Fruit fly (Drosophila melanogaster) whole organism, embryonic: Measurements from ENCODE around the gene Cdc42.

ENCODE experiments used
- Ada2b ChIP-seq: fragments of 200-800 bp; sonication (Bioruptor generic); IDR thresholded peaks from 2 replicates; pipeline ENCODE4 v1.3.6; 2022; ENCODE audit warnings: missing biosample characterization, missing genetic modification characterization
- CG10274 ChIP-seq: fragments of 200-800 bp; sonication (Bioruptor generic); optimal IDR thresholded peaks from 3 replicates; lab custom pipeline; 2017; ENCODE audit warnings: missing biosample characterization, mild to moderate bottlenecking, missing genetic modification characterization
- CG10979 ChIP-seq: fragments of 200-800 bp; sonication (Bioruptor generic); optimal IDR thresholded peaks from 2 replicates; lab custom pipeline; 2018; ENCODE audit warnings: missing biosample characterization, mild to moderate bottlenecking, missing genetic modification characterization, moderate library complexity
- CG12769 ChIP-seq: fragments of 200-800 bp; sonication (Bioruptor generic); optimal IDR thresholded peaks from 2 replicates; lab custom pipeline; 2019; ENCODE audit warnings: missing biosample characterization, mild to moderate bottlenecking, missing genetic modification characterization, moderate library complexity
- CG13775 ChIP-seq: fragments of 200-800 bp; sonication (Bioruptor generic); optimal IDR thresholded peaks from 3 replicates; lab custom pipeline; 2017; ENCODE audit warnings: missing biosample characterization, mild to moderate bottlenecking, missing genetic modification characterization
- CG14667 ChIP-seq: fragments of 200-800 bp; sonication (Bioruptor generic); IDR thresholded peaks from 2 replicates; pipeline ENCODE4 v1.3.6; 2022; ENCODE audit warnings: missing biosample characterization, missing genetic modification characterization
- CG15073 ChIP-seq: fragments of 200-800 bp; sonication (Bioruptor generic); optimal IDR thresholded peaks from 2 replicates; lab custom pipeline; 2016; ENCODE audit warnings: missing biosample characterization, missing genetic modification characterization
- CG17912 ChIP-seq: fragments of 200-800 bp; sonication (Bioruptor generic); optimal IDR thresholded peaks from 2 replicates; lab custom pipeline; 2018; ENCODE audit warnings: missing biosample characterization, mild to moderate bottlenecking, missing genetic modification characterization
- CG2120 ChIP-seq: fragments of 200-800 bp; sonication (Bioruptor generic); optimal IDR thresholded peaks from 3 replicates; lab custom pipeline; 2016; ENCODE audit warnings: missing biosample characterization, missing genetic modification characterization
- CG3726 ChIP-seq: fragments of 200-800 bp; sonication (Bioruptor generic); IDR thresholded peaks from 3 replicates; pipeline ENCODE4, ENCODE4 v1.3.6; 2022; ENCODE audit warnings: missing biosample characterization, missing genetic modification characterization
- CG3995 ChIP-seq: fragments of 200-800 bp; sonication (Bioruptor generic); optimal IDR thresholded peaks from 3 replicates; lab custom pipeline; 2016; ENCODE audit warnings: missing biosample characterization, missing genetic modification characterization
- CG4282 ChIP-seq: fragments of 200-800 bp; sonication (Bioruptor generic); optimal IDR thresholded peaks from 2 replicates; lab custom pipeline; 2016; ENCODE audit warnings: missing biosample characterization, missing genetic modification characterization
- CG6689 ChIP-seq: fragments of 200-800 bp; sonication (Bioruptor generic); IDR thresholded peaks from 2 replicates; pipeline ENCODE4 v1.3.6; 2022; ENCODE audit warnings: missing biosample characterization, missing genetic modification characterization
- CrebB ChIP-seq: fragments of 200-800 bp; sonication (Bioruptor generic); optimal IDR thresholded peaks from 3 replicates; lab custom pipeline; 2018; ENCODE audit warnings: missing biosample characterization, mild to moderate bottlenecking, missing genetic modification characterization
- Dip2 ChIP-seq: fragments of 200-800 bp; sonication (Bioruptor generic); IDR thresholded peaks from 2 replicates; pipeline ENCODE4 v1.3.6; 2022; ENCODE audit warnings: missing biosample characterization, missing genetic modification characterization
- Ets97D ChIP-seq: fragments of 200-800 bp; sonication (Bioruptor generic); optimal IDR thresholded peaks from 3 replicates; lab custom pipeline; 2016; ENCODE audit warnings: missing biosample characterization, missing genetic modification characterization
- H2.0 ChIP-seq: fragments of 200-800 bp; sonication (Bioruptor generic); IDR thresholded peaks from 2 replicates; pipeline ENCODE4 v1.3.6; 2022; ENCODE audit warnings: missing biosample characterization, missing genetic modification characterization
- HLH54F ChIP-seq: fragments of 200-800 bp; sonication (Bioruptor generic); optimal IDR thresholded peaks from 3 replicates; lab custom pipeline; 2016; ENCODE audit warnings: missing biosample characterization, missing genetic modification characterization
- Hand ChIP-seq: fragments of 200-800 bp; sonication (Bioruptor generic); optimal IDR thresholded peaks from 2 replicates; lab custom pipeline; 2017; ENCODE audit warnings: mild to moderate bottlenecking, missing biosample characterization, missing genetic modification reagents, missing genetic modification characterization
- Kr ChIP-seq: fragments of 200-800 bp; sonication (Bioruptor generic); optimal IDR thresholded peaks from 2 replicates; lab custom pipeline; 2017; ENCODE audit warnings: missing biosample characterization, mild to moderate bottlenecking, missing genetic modification characterization
- Mrtf ChIP-seq: fragments of 200-800 bp; sonication (Bioruptor generic); IDR thresholded peaks from 3 replicates; pipeline ENCODE4 v1.3.6; 2022; ENCODE audit warnings: missing biosample characterization, missing genetic modification characterization
- Scr ChIP-seq: fragments of 200-800 bp; sonication (Bioruptor generic); IDR thresholded peaks from 2 replicates; pipeline ENCODE4 v1.3.6; 2022; ENCODE audit warnings: missing biosample characterization, missing genetic modification characterization; ENCODE audit not compliant: partially characterized antibody
- Trl ChIP-seq, 3 experiments: fragments of >200 bp in 2 of 3; fragments of 200-800 bp in 1 of 3; sonication (Bioruptor generic) in 1 of 3; optimal IDR thresholded peaks; 2 replicates in 1 of 3; 3 replicates in 2 of 3; lab custom pipeline; 2016 to 2017; ENCODE audit warnings: missing biosample characterization in 1 of 3, missing genetic modification characterization in 1 of 3
- abd-A ChIP-seq: fragments of 200-800 bp; sonication (Bioruptor generic); optimal IDR thresholded peaks from 3 replicates; lab custom pipeline; 2019; ENCODE audit warnings: missing biosample characterization, mild to moderate bottlenecking, missing genetic modification characterization, moderate library complexity
- az2 ChIP-seq: fragments of 200-800 bp; sonication (Bioruptor generic); optimal IDR thresholded peaks from 3 replicates; lab custom pipeline; 2016; ENCODE audit warnings: missing biosample characterization, missing genetic modification characterization
- dan ChIP-seq: fragments of 200-800 bp; sonication (Bioruptor generic); IDR thresholded peaks from 2 replicates; pipeline ENCODE4 v1.3.6; 2022; ENCODE audit warnings: missing biosample characterization, missing genetic modification characterization
- dmrt99B ChIP-seq: fragments of 200-800 bp; sonication (Bioruptor generic); optimal IDR thresholded peaks from 2 replicates; lab custom pipeline; 2018; ENCODE audit warnings: missing biosample characterization, mild to moderate bottlenecking, missing genetic modification characterization, moderate library complexity
- fd96Cb ChIP-seq: fragments of 200-800 bp; sonication (Bioruptor generic); optimal IDR thresholded peaks from 2 replicates; lab custom pipeline; 2018; ENCODE audit warnings: missing biosample characterization, mild to moderate bottlenecking, missing genetic modification characterization, moderate library complexity
- gcm2 ChIP-seq: fragments of 200-800 bp; sonication (Bioruptor generic); optimal IDR thresholded peaks from 2 replicates; lab custom pipeline; 2016; ENCODE audit warnings: missing biosample characterization, missing genetic modification characterization
- grau ChIP-seq: fragments of 200-800 bp; optimal IDR thresholded peaks from 3 replicates; lab custom pipeline; 2019; ENCODE audit warnings: missing biosample characterization, mild to moderate bottlenecking, missing genetic modification characterization, moderate library complexity
- ham ChIP-seq: fragments of 200-800 bp; sonication (Bioruptor generic); IDR thresholded peaks from 2 replicates; pipeline ENCODE4 v1.3.6; 2022; ENCODE audit warnings: missing biosample characterization, missing genetic modification characterization
- odd ChIP-seq: fragments of 200-800 bp; sonication (Bioruptor generic); optimal IDR thresholded peaks from 2 replicates; lab custom pipeline; 2017; ENCODE audit warnings: missing biosample characterization, mild to moderate bottlenecking, missing genetic modification characterization
- prd ChIP-seq, 3 experiments: fragments of >200 bp in 2 of 3; fragments of 200-800 bp in 1 of 3; sonication (Bioruptor generic) in 1 of 3; optimal IDR thresholded peaks in 2 of 3; IDR thresholded peaks in 1 of 3; 2 replicates in 2 of 3; 3 replicates in 1 of 3; pipeline versions ENCODE4 v1.3.6 to Lab custom; 2017 to 2022; ENCODE audit warnings: missing biosample characterization in 1 of 3, missing genetic modification characterization in 1 of 3
- pzg ChIP-seq: fragments of 200-800 bp; sonication (Bioruptor generic); optimal IDR thresholded peaks from 3 replicates; lab custom pipeline; 2018; ENCODE audit warnings: missing biosample characterization, mild to moderate bottlenecking, missing genetic modification characterization, moderate library complexity
- sc ChIP-seq, 3 experiments: fragments of >200 bp in 2 of 3; fragments of 200-800 bp in 1 of 3; sonication (Bioruptor generic) in 1 of 3; optimal IDR thresholded peaks; 2 replicates in 2 of 3; 3 replicates in 1 of 3; lab custom pipeline; 2017; ENCODE audit warnings: mild to moderate bottlenecking in 1 of 3, missing biosample characterization in 1 of 3, missing genetic modification characterization in 1 of 3, missing genetic modification reagents in 1 of 3
- sd ChIP-seq: fragments of 200-800 bp; sonication (Bioruptor generic); optimal IDR thresholded peaks from 3 replicates; lab custom pipeline; 2018; ENCODE audit warnings: missing biosample characterization, mild to moderate bottlenecking, missing genetic modification characterization, moderate library complexity
- shn ChIP-seq: fragments of 200-800 bp; sonication (Bioruptor generic); optimal IDR thresholded peaks from 3 replicates; lab custom pipeline; 2016; ENCODE audit warnings: missing biosample characterization, missing genetic modification characterization
- sna ChIP-seq: fragments of 200-800 bp; sonication (Bioruptor generic); IDR thresholded peaks from 2 replicates; pipeline ENCODE4 v1.3.6; 2022; ENCODE audit warnings: missing biosample characterization, missing genetic modification characterization; ENCODE audit not compliant: partially characterized antibody
- sr ChIP-seq: fragments of 200-800 bp; sonication (Bioruptor generic); IDR thresholded peaks from 3 replicates; pipeline ENCODE4 v1.3.6; 2022; ENCODE audit warnings: missing biosample characterization, missing genetic modification characterization
- stwl ChIP-seq: fragments of 200-800 bp; sonication (Bioruptor generic); optimal IDR thresholded peaks from 3 replicates; lab custom pipeline; 2018; ENCODE audit warnings: missing biosample characterization, mild to moderate bottlenecking, missing genetic modification characterization, moderate library complexity
- tio ChIP-seq: fragments of 200-800 bp; sonication (Bioruptor generic); optimal IDR thresholded peaks from 2 replicates; lab custom pipeline; 2017; ENCODE audit warnings: missing biosample characterization, missing genetic modification characterization, inconsistent platforms
- toy ChIP-seq: fragments of 200-800 bp; sonication (Bioruptor generic); IDR thresholded peaks from 2 replicates; pipeline ENCODE4 v1.3.6; 2022; ENCODE audit warnings: missing biosample characterization, missing genetic modification characterization
- unc-4 ChIP-seq: fragments of 200-800 bp; sonication (Bioruptor generic); IDR thresholded peaks from 2 replicates; pipeline ENCODE4 v1.3.6; 2022; ENCODE audit warnings: missing biosample characterization, missing genetic modification characterization; ENCODE audit not compliant: partially characterized antibody

The Cdc42 gene

dm6 chrX:19665684-19666141, 31.2 kb upstream of the Cdc42 start (continued):
- TF ChIP-seq CG17912 (GFP tag; lab: Kevin White, UChicago) (no peak), sc (optimal IDR thresholded peaks at IDR 0.05; lab: Kevin White, UChicago) (no peak), sc (GFP tag; optimal IDR thresholded peaks at IDR 0.05; lab: Kevin White, UChicago) (no peak), gcm2 (GFP tag; lab: Kevin White, UChicago) (no peak), pzg (no peak), ham (GFP tag; lab: Robert Waterston, UW) (no peak), sr (no peak), Mrtf (GFP tag; lab: Robert Waterston, UW) (peak; percentile 47; the same call in 2 of the 3 replicates), CG4282 (GFP tag; lab: Kevin White, UChicago) (no peak), Dip2 (GFP tag; lab: Robert Waterston, UW) (no peak), CG3726 (0 out of 3 replicates have a peak, but pooled peaks have one; percentile 39), CG14667 (GFP tag; lab: Robert Waterston, UW) (peak; percentile 35; the same call in 1 of the 2 replicates), CG15073 (GFP tag; lab: Kevin White, UChicago) (no peak), tio (GFP tag; lab: Kevin White, UChicago) (no peak), Hand (no peak), Ets97D (GFP tag; lab: Kevin White, UChicago) (no peak), Ada2b (GFP tag; lab: Robert Waterston, UW) (0 out of 2 replicates have a peak, but pooled peaks have one; percentile 24), grau (peak; percentile 35), prd (optimal IDR thresholded peaks at IDR 0.05; lab: Kevin White, UChicago) (no peak), prd (GFP tag; IDR thresholded peaks at IDR 0.05; lab: Robert Waterston, UW) (peak; percentile 78), CG10979 (tag; lab: Kevin White, UChicago) (no peak), dmrt99B (tag; lab: Kevin White, UChicago) (peak; percentile 9), Kr (GFP tag; lab: Kevin White, UChicago) (no peak), CG13775 (GFP tag; lab: Kevin White, UChicago) (peak; percentile 18), CG12769 (peak; percentile 31), CG2120 (GFP tag; lab: Kevin White, UChicago) (peak; percentile 61), stwl (no peak), odd (GFP tag; lab: Kevin White, UChicago) (no peak), shn (GFP tag; lab: Kevin White, UChicago) (peak; percentile 45), CG6689 (GFP tag; lab: Robert Waterston, UW) (peak; percentile 53), sd (tag; lab: Kevin White, UChicago) (no peak), CrebB (tag; lab: Kevin White, UChicago) (no peak), fd96Cb (tag; lab: Kevin White, UChicago) (no peak), H2.0 (GFP tag; lab: Robert Waterston, UW) (peak; percentile 15; the same call in 1 of the 2 replicates), CG10274 (GFP tag; lab: Kevin White, UChicago) (no peak), HLH54F (no peak), dan (GFP tag; lab: Robert Waterston, UW) (no peak), abd-A (tag; lab: Kevin White, UChicago) (no peak), Scr (GFP tag; lab: Robert Waterston, UW) (peak; percentile 42; the same call in 1 of the 2 replicates), Trl (optimal IDR thresholded peaks at IDR 0.05; lab: Kevin White, UChicago) (peak in 1 of 2 experiments; percentile 21), Trl (GFP tag; optimal IDR thresholded peaks at IDR 0.05; lab: Kevin White, UChicago) (peak; percentile 21), sna (GFP tag; lab: Robert Waterston, UW) (no peak), toy (0 out of 2 replicates have a peak, but pooled peaks have one; percentile 19), az2 (peak; percentile 7), CG3995 (GFP tag; lab: Kevin White, UChicago) (no peak), unc-4 (no peak)
